Worm (Caenorhabditis elegans): Measurements from ENCODE around the gene T20G5.12.
A peak's percentile ranks its signal among the peaks of the same experiment; 100 is the strongest.

- TF ChIP-seq nhr-12 (tag; optimal IDR thresholded peaks at IDR 0.05) (no peak), unc-39 (tag; optimal IDR thresholded peaks at IDR 0.05) (no peak), unc-62 (GFP tag; optimal IDR thresholded peaks at IDR 0.05) (peak; percentile 53), nhr-237 (tag; optimal IDR thresholded peaks at IDR 0.05) (peak; percentile 46), lin-13 (tag; optimal IDR thresholded peaks at IDR 0.05) (peak; percentile 2), ztf-11 (tag; optimal IDR thresholded peaks at IDR 0.05) (no peak), ces-1 (GFP tag; optimal IDR thresholded peaks at IDR 0.05) (peak; percentile 23), zip-8 (tag; optimal IDR thresholded peaks at IDR 0.05) (no peak), nhr-28 (tag; optimal IDR thresholded peaks at IDR 0.05) (no peak)
These were observed 15.3 kb downstream of the T20G5.12 start, which contains the start of gene cts-1 for ce11 chrIII:10216585-10217278.

All from whole organism, mixed stage, embryonic.